Worm (Caenorhabditis elegans) whole organism, L3 larva: ENCODE measurements around the gene gldi-5.

Source experiments
- R02D3.7 ChIP-seq: fragments of 150-350 bp; optimal IDR thresholded peaks from 2 replicates; lab custom pipeline; 2014; ENCODE audit warnings: missing biosample characterization, missing genetic modification characterization
- ZK546.5 ChIP-seq: sonication (generic microtip); optimal IDR thresholded peaks from 2 replicates; lab custom pipeline; 2017; ENCODE audit warnings: missing biosample characterization, missing genetic modification characterization
- aly-2 ChIP-seq: fragments of 150-350 bp; optimal IDR thresholded peaks from 2 replicates; lab custom pipeline; 2014; ENCODE audit warnings: missing biosample characterization, missing genetic modification characterization
- ama-1 ChIP-seq: fragments of 150-350 bp; optimal IDR thresholded peaks from 2 replicates; lab custom pipeline; 2018
- ceh-16 ChIP-seq: sonication (generic microtip); optimal IDR thresholded peaks from 2 replicates; lab custom pipeline; 2017; ENCODE audit warnings: missing biosample characterization, missing genetic modification characterization
- ceh-28 ChIP-seq: fragments of 150-350 bp; optimal IDR thresholded peaks from 2 replicates; lab custom pipeline; 2014; ENCODE audit warnings: missing biosample characterization, missing genetic modification reagents, missing genetic modification characterization
- egl-27 ChIP-seq: sonication (generic microtip); optimal IDR thresholded peaks from 4 replicates; lab custom pipeline; 2017; ENCODE audit warnings: missing biosample characterization, missing genetic modification reagents, missing genetic modification characterization
- egl-5 ChIP-seq: fragments of 150-350 bp; optimal IDR thresholded peaks from 2 replicates; lab custom pipeline; 2017; ENCODE audit warnings: missing biosample characterization, missing genetic modification reagents, missing genetic modification characterization, inconsistent platforms
- elt-2 ChIP-seq: sonication (generic microtip); optimal IDR thresholded peaks from 2 replicates; lab custom pipeline; 2016; ENCODE audit warnings: missing genetic modification reagents, mild to moderate bottlenecking, missing genetic modification characterization, missing compliant biosample characterization
- elt-3 ChIP-seq, 3 experiments: fragments of 150-350 bp in 1 of 3; sonication (generic microtip) in 2 of 3; optimal IDR thresholded peaks; 2 replicates in 2 of 3; 4 replicates in 1 of 3; lab custom pipeline; 2014 to 2017; ENCODE audit warnings: missing biosample characterization in 3 of 3, missing genetic modification characterization in 3 of 3
- eor-1 ChIP-seq, 2 experiments: fragments of 150-350 bp; optimal IDR thresholded peaks; 2 replicates each; lab custom pipeline; 2014 to 2018; ENCODE audit warnings: missing biosample characterization in 2 of 2, missing genetic modification characterization in 2 of 2
- fkh-10 ChIP-seq: sonication (generic microtip); optimal IDR thresholded peaks from 2 replicates; lab custom pipeline; 2017; ENCODE audit warnings: missing biosample characterization, missing genetic modification reagents, missing genetic modification characterization
- fkh-2 ChIP-seq: fragments of 150-350 bp; optimal IDR thresholded peaks from 2 replicates; lab custom pipeline; 2014; ENCODE audit warnings: missing biosample characterization, missing genetic modification reagents, missing genetic modification characterization
- fos-1 ChIP-seq: fragments of 150-350 bp; optimal IDR thresholded peaks from 2 replicates; lab custom pipeline; 2014; ENCODE audit warnings: missing biosample characterization, missing genetic modification characterization
- hmg-11 ChIP-seq: sonication (generic microtip); optimal IDR thresholded peaks from 2 replicates; lab custom pipeline; 2016; ENCODE audit warnings: missing genetic modification characterization, missing compliant biosample characterization
- jun-1 ChIP-seq: fragments of 150-350 bp; optimal IDR thresholded peaks from 2 replicates; lab custom pipeline; 2014; ENCODE audit warnings: missing biosample characterization, missing genetic modification reagents, missing genetic modification characterization
- lin-15B ChIP-seq: fragments of 150-350 bp; optimal IDR thresholded peaks from 2 replicates; lab custom pipeline; 2014; ENCODE audit warnings: missing biosample characterization, missing genetic modification characterization
- lin-39 ChIP-seq: fragments of 150-350 bp; optimal IDR thresholded peaks from 2 replicates; lab custom pipeline; 2018; ENCODE audit warnings: missing biosample characterization, missing genetic modification reagents, missing genetic modification characterization
- lsy-12 ChIP-seq: sonication (generic microtip); optimal IDR thresholded peaks from 2 replicates; lab custom pipeline; 2016; ENCODE audit warnings: mild to moderate bottlenecking, missing genetic modification characterization, missing compliant biosample characterization
- mdl-1 ChIP-seq: fragments of 150-350 bp; optimal IDR thresholded peaks from 2 replicates; lab custom pipeline; 2014; ENCODE audit warnings: missing biosample characterization, missing genetic modification characterization
- mml-1 ChIP-seq: fragments of 150-350 bp; sonication (generic microtip); optimal IDR thresholded peaks from 3 replicates; lab custom pipeline; 2014; ENCODE audit warnings: missing biosample characterization, missing genetic modification characterization
- nfya-1 ChIP-seq: sonication (generic microtip); optimal IDR thresholded peaks from 2 replicates; lab custom pipeline; 2017; ENCODE audit warnings: missing genetic modification characterization, mild to moderate bottlenecking, missing compliant biosample characterization, antibody characterized with exemption, moderate library complexity; ENCODE audit not compliant: insufficient read depth
- nhr-11 ChIP-seq: fragments of 150-350 bp; optimal IDR thresholded peaks from 2 replicates; lab custom pipeline; 2014; ENCODE audit warnings: missing biosample characterization, missing genetic modification characterization
- nhr-12 ChIP-seq: fragments of 150-350 bp; optimal IDR thresholded peaks from 2 replicates; lab custom pipeline; 2014; ENCODE audit warnings: missing biosample characterization, missing genetic modification characterization
- nhr-23 ChIP-seq: fragments of 150-350 bp; optimal IDR thresholded peaks from 2 replicates; lab custom pipeline; 2014; ENCODE audit warnings: missing biosample characterization, missing genetic modification reagents, missing genetic modification characterization
- nhr-25 ChIP-seq: sonication (generic microtip); optimal IDR thresholded peaks from 2 replicates; lab custom pipeline; 2017; ENCODE audit warnings: missing biosample characterization, missing genetic modification characterization
- nhr-28 ChIP-seq: fragments of 150-350 bp; optimal IDR thresholded peaks from 2 replicates; lab custom pipeline; 2014; ENCODE audit warnings: missing biosample characterization, missing genetic modification characterization
- nhr-43 ChIP-seq: sonication (generic microtip); optimal IDR thresholded peaks from 2 replicates; lab custom pipeline; 2016; ENCODE audit warnings: mild to moderate bottlenecking, missing genetic modification characterization, missing compliant biosample characterization; ENCODE audit not compliant: poor library complexity, severe bottlenecking
- nhr-67 ChIP-seq: fragments of 150-350 bp; optimal IDR thresholded peaks from 2 replicates; lab custom pipeline; 2014; ENCODE audit warnings: missing biosample characterization, missing genetic modification characterization
- nhr-76 ChIP-seq: fragments of 150-350 bp; sonication (generic microtip); optimal IDR thresholded peaks from 5 replicates; lab custom pipeline; 2014; ENCODE audit warnings: missing biosample characterization, missing genetic modification characterization
- nhr-77 ChIP-seq: fragments of 150-350 bp; optimal IDR thresholded peaks from 2 replicates; lab custom pipeline; 2014; ENCODE audit warnings: missing biosample characterization, missing genetic modification characterization
- pha-4 ChIP-seq: fragments of 150-350 bp; optimal IDR thresholded peaks from 2 replicates; lab custom pipeline; 2014; ENCODE audit warnings: missing biosample characterization, missing genetic modification reagents, missing genetic modification characterization
- pqm-1 ChIP-seq: fragments of 150-350 bp; optimal IDR thresholded peaks from 2 replicates; lab custom pipeline; 2017; ENCODE audit warnings: missing biosample characterization, missing genetic modification characterization, inconsistent platforms
- sea-2 ChIP-seq: fragments of 150-350 bp; sonication (generic microtip); optimal IDR thresholded peaks from 4 replicates; lab custom pipeline; 2014; ENCODE audit warnings: missing biosample characterization, missing genetic modification reagents, missing genetic modification characterization
- skn-1 ChIP-seq: fragments of 150-350 bp; optimal IDR thresholded peaks from 2 replicates; lab custom pipeline; 2014; ENCODE audit warnings: missing biosample characterization, missing genetic modification characterization
- snpc-4 ChIP-seq: fragments of 150-350 bp; optimal IDR thresholded peaks from 2 replicates; lab custom pipeline; 2014; ENCODE audit warnings: missing biosample characterization, missing genetic modification characterization
- tbx-2 ChIP-seq: sonication (generic microtip); optimal IDR thresholded peaks from 2 replicates; lab custom pipeline; 2016; ENCODE audit warnings: mild to moderate bottlenecking, missing genetic modification characterization, missing compliant biosample characterization
- unc-39 ChIP-seq: sonication (generic microtip); optimal IDR thresholded peaks from 4 replicates; lab custom pipeline; 2017; ENCODE audit warnings: missing biosample characterization, missing genetic modification characterization
- unc-62 ChIP-seq: fragments of 150-350 bp; sonication (generic microtip); optimal IDR thresholded peaks from 4 replicates; lab custom pipeline; 2014; ENCODE audit warnings: missing biosample characterization, missing genetic modification reagents, missing genetic modification characterization
- zag-1 ChIP-seq: fragments of 150-350 bp; optimal IDR thresholded peaks from 2 replicates; lab custom pipeline; 2014; ENCODE audit warnings: missing biosample characterization, missing genetic modification characterization
- ztf-4 ChIP-seq: fragments of 150-350 bp; optimal IDR thresholded peaks from 2 replicates; lab custom pipeline; 2014; ENCODE audit warnings: missing biosample characterization, missing genetic modification characterization

Gene gldi-5

DNA sequence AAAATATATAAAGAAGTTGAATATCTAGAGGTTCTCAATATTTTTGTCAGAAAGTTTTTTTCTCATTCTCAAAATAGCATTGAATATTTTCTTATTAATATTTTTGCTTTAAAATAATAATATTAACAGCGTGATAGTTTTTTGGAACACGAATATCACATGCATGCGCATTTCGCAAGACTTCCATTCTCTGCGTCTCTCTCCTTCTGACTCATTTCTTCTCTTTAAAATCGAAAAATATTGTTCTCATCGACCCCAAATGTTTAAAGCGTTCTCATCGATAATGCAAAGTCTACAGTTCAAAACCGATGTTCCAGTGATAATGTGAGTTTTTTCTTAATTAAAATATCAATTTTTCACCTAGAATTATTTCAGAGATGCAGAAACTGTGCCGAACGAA is 22.9 kb downstream of the gldi-5 start, which contains the start of gene C14B1.3:
Gene C14B1.3 (plus strand): TSS at position 168 of the 400 bp plus-strand sequence.
- TF ChIP-seq R02D3.7 (tag; lab: Kevin White, UChicago) (no peak), lin-15B (tag; lab: Kevin White, UChicago) (peak; percentile 20), egl-5 (no peak), snpc-4 (tag; lab: Kevin White, UChicago) (peak; percentile 12), nfya-1 (tag; lab: Kevin White, UChicago) (peak; percentile 65), jun-1 (peak; percentile 69), fkh-10 (GFP tag; lab: Kevin White, UChicago) (no peak), nhr-28 (tag; lab: Kevin White, UChicago) (no peak), nhr-23 (peak; percentile 45), pha-4 (tag; lab: Kevin White, UChicago) (peak; percentile 50), ama-1 (lab: Kevin White, UChicago) (peak; percentile 1), unc-62 (GFP tag; lab: Kevin White, UChicago) (no peak), elt-2 (tag; lab: Kevin White, UChicago) (peak; percentile 21), ZK546.5 (no peak), zag-1 (tag; lab: Kevin White, UChicago) (no peak), nhr-25 (tag; lab: Kevin White, UChicago) (no peak)

DNA sequence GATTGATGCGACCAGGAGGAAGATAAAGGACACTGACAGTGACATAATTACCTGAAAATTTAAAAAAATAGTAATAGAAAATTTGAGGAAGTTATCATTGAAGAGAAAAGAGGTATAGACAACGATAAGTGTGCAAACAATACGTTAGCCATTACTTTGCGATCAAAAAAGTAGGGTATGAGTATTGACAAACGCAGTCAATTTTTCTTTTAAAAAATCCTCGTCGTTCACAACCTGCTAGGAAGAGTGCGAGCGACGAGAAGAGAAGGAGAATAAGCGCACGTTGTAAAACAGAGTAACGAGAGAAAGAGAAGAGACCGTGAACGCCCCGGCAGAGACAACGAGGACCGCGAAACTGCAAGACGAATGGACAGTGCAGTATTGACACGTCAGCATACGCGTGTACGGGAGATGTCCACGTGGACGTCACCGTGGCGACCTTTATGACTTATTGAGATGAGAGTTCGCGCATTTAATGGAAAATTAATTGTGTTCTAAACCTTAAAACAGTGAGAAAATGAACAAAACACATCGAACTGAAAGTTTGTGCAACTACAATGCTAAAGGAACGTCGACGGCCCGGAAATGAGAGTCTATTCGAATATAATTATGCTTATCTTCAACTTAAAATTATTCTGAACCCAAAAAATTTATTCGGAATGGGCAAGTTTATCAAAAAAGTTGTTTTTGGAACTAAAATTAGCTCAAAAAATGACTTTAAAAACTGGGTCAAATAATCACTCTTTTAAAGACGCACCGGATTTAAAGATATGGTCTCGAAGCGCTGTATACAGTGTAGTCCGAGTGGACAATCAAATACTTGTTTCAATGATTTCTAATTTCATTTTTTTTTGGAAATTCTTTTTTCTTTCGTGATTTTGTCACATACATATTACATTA is 24.6 kb downstream of the gldi-5 start, which contains the start of the genes pdi-1 and C14B1.2:
Gene pdi-1 (minus strand): TSS at position 51 of the 900 bp plus-strand sequence.
Gene C14B1.2 (plus strand): TSS at position 850 of the 900 bp plus-strand sequence.
- TF ChIP-seq zag-1 (tag; lab: Kevin White, UChicago) (no peak), unc-39 (tag; lab: Kevin White, UChicago) (no peak), fkh-2 (no peak), lsy-12 (tag; lab: Kevin White, UChicago) (peak; percentile 29), nhr-25 (tag; lab: Kevin White, UChicago) (peak; percentile 79), nhr-43 (tag; lab: Kevin White, UChicago) (peak; percentile 67), eor-1 (tag; optimal IDR thresholded peaks at IDR 0.05; lab: Kevin White, UChicago) (no peak), pqm-1 (peak; percentile 29), ceh-28 (tag; lab: Kevin White, UChicago) (peak; percentile 20), elt-3 (tag; optimal IDR thresholded peaks at IDR 0.05; lab: Kevin White, UChicago) (no peak), mdl-1 (tag; lab: Kevin White, UChicago) (peak; percentile 5), egl-27 (tag; lab: Kevin White, UChicago) (no peak), R02D3.7 (tag; lab: Kevin White, UChicago) (no peak), fos-1 (peak; percentile 28), aly-2 (tag; lab: Kevin White, UChicago) (no peak), ztf-4 (no peak), nhr-23 (peak; percentile 21), nhr-77 (tag; lab: Kevin White, UChicago) (no peak), jun-1 (peak; percentile 16), nhr-28 (tag; lab: Kevin White, UChicago) (no peak), hmg-11 (no peak), nhr-11 (tag; lab: Kevin White, UChicago) (no peak), lin-39 (peak; percentile 0), elt-2 (tag; lab: Kevin White, UChicago) (peak; percentile 44), egl-5 (no peak), skn-1 (tag; lab: Kevin White, UChicago) (no peak), nhr-12 (tag; lab: Kevin White, UChicago) (no peak), unc-62 (GFP tag; lab: Kevin White, UChicago) (no peak), mml-1 (tag; lab: Kevin White, UChicago) (no peak), nhr-67 (tag; lab: Kevin White, UChicago) (no peak), ceh-16 (tag; lab: Kevin White, UChicago) (no peak), lin-15B (tag; lab: Kevin White, UChicago) (peak; percentile 65), ZK546.5 (no peak), pha-4 (tag; lab: Kevin White, UChicago) (peak; percentile 83), sea-2 (GFP tag; lab: Kevin White, UChicago) (no peak), tbx-2 (tag; lab: Kevin White, UChicago) (no peak), nhr-76 (no peak), snpc-4 (tag; lab: Kevin White, UChicago) (peak; percentile 33), nfya-1 (tag; lab: Kevin White, UChicago) (peak; percentile 92)
